Worm (Caenorhabditis elegans) whole organism, early embryonic: ENCODE measurements around the gene nas-37.

Experiments
- ceh-36 ChIP-seq: sonication (generic microtip); optimal IDR thresholded peaks from 2 replicates; lab custom pipeline; 2016; ENCODE audit warnings: missing genetic modification characterization, inconsistent platforms, missing compliant biosample characterization
- flt-1 ChIP-seq: fragments of 200-800 bp; sonication (Bioruptor generic); IDR thresholded peaks from 2 replicates; pipeline ENCODE4 v1.3.6; 2022; ENCODE audit warnings: missing genetic modification characterization, missing compliant biosample characterization

DNA sequence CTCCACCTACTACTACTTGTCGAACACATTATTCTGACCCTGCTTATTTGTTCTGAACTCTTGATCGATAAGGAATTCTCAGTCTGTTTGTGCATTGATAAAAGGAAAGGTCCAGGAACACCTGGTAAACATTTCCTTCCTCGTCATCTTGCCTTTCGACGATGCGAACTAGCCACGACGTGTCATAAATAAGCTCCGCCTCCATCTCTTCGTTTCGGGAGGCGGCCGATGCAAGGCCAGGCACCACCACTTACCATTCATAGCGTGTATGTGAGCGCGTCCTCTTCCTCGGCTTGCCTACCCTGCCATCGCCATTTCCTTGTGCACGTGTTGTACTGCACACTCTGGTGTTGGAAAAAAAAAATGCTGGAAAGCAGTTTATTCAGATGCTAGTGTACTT, 40.0 kb upstream of the nas-37 start:
- TF ChIP-seq flt-1 (GFP tag; lab: Robert Waterston, UW) (no peak), ceh-36 (no peak)
